Worm (Caenorhabditis elegans): ENCODE results near the gene twk-36.

The twk-36 gene

ce11 chrV:17773108-17773507 lies 26.2 kb upstream of the twk-36 start, which contains the start of gene sre-21:
sre-21 (minus strand) TSS chrV:17773208.
- TF ChIP-seq fos-1 (tag; optimal IDR thresholded peaks at IDR 0.05), result no peak
- no peak for TF ChIP-seq xbp-1 (tag; optimal IDR thresholded peaks at IDR 0.05)
- no peak for TF ChIP-seq egl-27 (tag; optimal IDR thresholded peaks at IDR 0.05)
- TF ChIP-seq snu-23 (GFP tag; optimal IDR thresholded peaks at IDR 0.05), result no peak
- TF ChIP-seq isw-1 (GFP tag; IDR thresholded peaks at IDR 0.05), result no peak
- TF ChIP-seq irx-1 (tag; optimal IDR thresholded peaks at IDR 0.05), result no peak
- TF ChIP-seq nhr-84 (tag; optimal IDR thresholded peaks at IDR 0.05), result no peak
- no peak for TF ChIP-seq nhr-11 (tag; optimal IDR thresholded peaks at IDR 0.05)
- no peak for TF ChIP-seq ceh-88 (GFP tag; IDR thresholded peaks at IDR 0.05)
- no peak for TF ChIP-seq unc-98 (GFP tag; IDR thresholded peaks at IDR 0.05)
- no peak for TF ChIP-seq nhr-90 (tag; optimal IDR thresholded peaks at IDR 0.05; ENCODE audit: poor library complexity)
- no peak for TF ChIP-seq aly-2 (tag; optimal IDR thresholded peaks at IDR 0.05)
- TF ChIP-seq grh-1 (GFP tag; IDR thresholded peaks at IDR 0.05), result no peak
- no peak for TF ChIP-seq lin-35 (GFP tag; optimal IDR thresholded peaks at IDR 0.05)
- no peak for TF ChIP-seq unc-130 (tag; optimal IDR thresholded peaks at IDR 0.05)
- no peak for TF ChIP-seq pqm-1 (tag; optimal IDR thresholded peaks at IDR 0.05)
- no peak for TF ChIP-seq tbx-2 (tag; optimal IDR thresholded peaks at IDR 0.05)
- no peak for TF ChIP-seq nhr-237 (tag; optimal IDR thresholded peaks at IDR 0.05)
- no peak for TF ChIP-seq nhr-19 (GFP tag; conservative IDR thresholded peaks at IDR 0.05)

DNA sequence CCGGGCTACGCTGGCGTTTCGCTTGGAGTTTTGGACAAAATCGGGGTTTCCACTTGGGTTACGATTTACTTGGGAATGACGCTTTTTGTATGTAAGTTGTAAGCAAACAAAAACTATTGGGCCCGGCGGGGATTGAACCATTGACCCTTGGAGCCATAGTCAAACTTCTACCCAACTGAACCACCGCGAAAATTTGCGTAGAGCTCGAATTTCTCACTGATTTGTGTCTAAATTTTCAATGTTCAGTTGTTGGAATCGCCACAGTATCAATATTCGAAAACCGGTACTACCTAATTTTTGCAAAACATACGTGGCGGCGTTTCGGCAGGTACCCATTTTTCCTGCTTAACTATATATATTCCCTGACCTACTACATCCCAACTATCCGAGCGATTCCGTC lies 20.9 kb upstream of the twk-36 start:
- TF ChIP-seq lin-35 (GFP tag; optimal IDR thresholded peaks at IDR 0.05) (no peak), hlh-4 (tag; optimal IDR thresholded peaks at IDR 0.05) (no peak), unc-86 (tag; optimal IDR thresholded peaks at IDR 0.05) (no peak), lsy-2 (tag; optimal IDR thresholded peaks at IDR 0.05) (no peak), aly-2 (tag; optimal IDR thresholded peaks at IDR 0.05) (no peak), hlh-17 (GFP tag; optimal IDR thresholded peaks at IDR 0.05; ENCODE audit: borderline replicate concordance) (no peak), zip-4 (GFP tag; optimal IDR thresholded peaks at IDR 0.05) (no peak), C16A3.4 (tag; optimal IDR thresholded peaks at IDR 0.05) (no peak), unc-98 (GFP tag; IDR thresholded peaks at IDR 0.05) (no peak), mdl-1 (tag; optimal IDR thresholded peaks at IDR 0.05) (no peak), unc-130 (tag; optimal IDR thresholded peaks at IDR 0.05) (no peak), nhr-90 (tag; optimal IDR thresholded peaks at IDR 0.05; ENCODE audit: poor library complexity) (no peak), alr-1 (tag; optimal IDR thresholded peaks at IDR 0.05; ENCODE audit: borderline replicate concordance) (no peak), grh-1 (GFP tag; IDR thresholded peaks at IDR 0.05) (no peak), dsc-1 (tag; optimal IDR thresholded peaks at IDR 0.05) (no peak), tbx-2 (tag; optimal IDR thresholded peaks at IDR 0.05) (no peak), snpc-4 (tag; optimal IDR thresholded peaks at IDR 0.05) (no peak)

ce11 chrV:17767249-17767648 lies 20.4 kb upstream of the twk-36 start, which contains the start of gene srh-284:
srh-284 (plus strand) TSS chrV:17767549.
- TF ChIP-seq nhr-19 (GFP tag; conservative IDR thresholded peaks at IDR 0.05) (no peak), ceh-90 (tag; optimal IDR thresholded peaks at IDR 0.05) (no peak), vab-15 (tag; optimal IDR thresholded peaks at IDR 0.05) (no peak), C16A3.4 (tag; optimal IDR thresholded peaks at IDR 0.05) (no peak), dsc-1 (tag; optimal IDR thresholded peaks at IDR 0.05) (no peak), lin-14 (GFP tag; optimal IDR thresholded peaks at IDR 0.05) (no peak), alr-1 (tag; optimal IDR thresholded peaks at IDR 0.05; ENCODE audit: borderline replicate concordance) (no peak), unc-30 (tag; optimal IDR thresholded peaks at IDR 0.05) (no peak), zip-4 (GFP tag; optimal IDR thresholded peaks at IDR 0.05) (no peak), ceh-8 (GFP tag; optimal IDR thresholded peaks at IDR 0.05) (no peak), unc-86 (tag; optimal IDR thresholded peaks at IDR 0.05) (no peak), C34B4.2 (tag; optimal IDR thresholded peaks at IDR 0.05) (no peak)

DNA sequence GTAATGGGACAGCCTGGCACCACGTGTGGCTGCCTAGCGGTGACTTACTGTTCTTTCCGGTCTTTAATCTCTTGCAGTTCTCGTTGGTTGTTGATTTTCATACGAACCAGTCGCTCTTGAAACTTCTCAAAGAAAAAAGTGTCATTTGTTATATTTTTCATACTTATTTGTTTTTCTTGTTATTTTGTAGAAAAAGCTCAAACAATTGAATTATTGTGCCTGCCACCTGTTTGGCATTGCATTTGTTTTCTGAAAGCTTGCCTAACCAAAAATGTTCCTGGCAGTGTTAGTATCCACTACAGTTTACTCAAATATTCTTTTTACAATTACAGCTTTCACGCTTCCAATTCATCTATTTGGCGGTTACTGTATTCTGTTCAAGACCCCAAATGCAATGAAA lies 18.2 kb upstream of the twk-36 start, which contains the start of the genes C47A10.16 and srh-283:
Gene C47A10.16, minus strand, starts transcription at position 101 of the 400 bp plus-strand sequence.
Gene srh-283, plus strand, starts transcription at position 272 of the 400 bp plus-strand sequence.
- TF ChIP-seq nhr-47 (tag; optimal IDR thresholded peaks at IDR 0.05) (no peak), lin-35 (GFP tag; optimal IDR thresholded peaks at IDR 0.05) (no peak), pax-3 (tag; optimal IDR thresholded peaks at IDR 0.05) (no peak), isw-1 (GFP tag; IDR thresholded peaks at IDR 0.05) (no peak), mep-1 (tag; optimal IDR thresholded peaks at IDR 0.05) (no peak), dpl-1 (GFP tag; optimal IDR thresholded peaks at IDR 0.05) (no peak), egl-13 (tag; optimal IDR thresholded peaks at IDR 0.05) (no peak), lsy-2 (tag; optimal IDR thresholded peaks at IDR 0.05) (no peak), fkh-4 (tag; optimal IDR thresholded peaks at IDR 0.05; ENCODE audit: borderline replicate concordance) (no peak), pqm-1 (tag; optimal IDR thresholded peaks at IDR 0.05) (no peak), snpc-4 (tag; optimal IDR thresholded peaks at IDR 0.05) (no peak), nhr-19 (GFP tag; conservative IDR thresholded peaks at IDR 0.05) (no peak), efl-3 (GFP tag; optimal IDR thresholded peaks at IDR 0.05) (no peak), ets-5 (GFP tag; IDR thresholded peaks at IDR 0.05) (no peak)
